Fruit fly (Drosophila melanogaster): ENCODE measurements around the gene CG13282.

The CG13282 gene

dm6 chr2L:16880930-16881329 is 46.6 kb upstream of the CG13282 start (continued):
- TF ChIP-seq tll (GFP tag; optimal IDR thresholded peaks at IDR 0.05) (no peak), Dref (GFP tag; IDR thresholded peaks at IDR 0.05) (0 out of 2 replicates have a peak, but pooled peaks have one; percentile 17), zen (tag; optimal IDR thresholded peaks at IDR 0.05) (no peak), CG12104 (GFP tag; optimal IDR thresholded peaks at IDR 0.05) (no peak), Fer2 (tag; optimal IDR thresholded peaks at IDR 0.05) (no peak), gt (GFP tag; IDR thresholded peaks at IDR 0.05) (no peak), toy (GFP tag; IDR thresholded peaks at IDR 0.05) (no peak), eyg (GFP tag; optimal IDR thresholded peaks at IDR 0.05) (no peak), Antp (GFP tag; optimal IDR thresholded peaks at IDR 0.05) (no peak), Poxn (GFP tag; IDR thresholded peaks at IDR 0.05) (no peak), Gsc (GFP tag; IDR thresholded peaks at IDR 0.05) (no peak), CG5180 (GFP tag; optimal IDR thresholded peaks at IDR 0.05) (peak; percentile 4), row (GFP tag; IDR thresholded peaks at IDR 0.05) (peak; percentile 15; the same call in 1 of the 3 replicates), ATbp (GFP tag; optimal IDR thresholded peaks at IDR 0.05) (no peak), CG42726 (GFP tag; IDR thresholded peaks at IDR 0.05; ENCODE audit: partially characterized antibody) (no peak), ken (GFP tag; IDR thresholded peaks at IDR 0.05) (peak; percentile 47; the same call in 1 of the 3 replicates), lmd (GFP tag; IDR thresholded peaks at IDR 0.05) (no peak), CG1602 (GFP tag; optimal IDR thresholded peaks at IDR 0.05) (no peak), CG1529 (GFP tag; optimal IDR thresholded peaks at IDR 0.05) (no peak), CG9609 (GFP tag; optimal IDR thresholded peaks at IDR 0.05) (no peak), dimm (GFP tag; IDR thresholded peaks at IDR 0.05) (no peak), dati (GFP tag; IDR thresholded peaks at IDR 0.05) (no peak), HHEX (GFP tag; optimal IDR thresholded peaks at IDR 0.05) (no peak), Camta (GFP tag; optimal IDR thresholded peaks at IDR 0.05) (no peak), ab (GFP tag; optimal IDR thresholded peaks at IDR 0.05) (no peak), Meics (GFP tag; optimal IDR thresholded peaks at IDR 0.05) (no peak), Bteb2 (GFP tag; optimal IDR thresholded peaks at IDR 0.05) (no peak), fd96Cb (tag; optimal IDR thresholded peaks at IDR 0.05) (no peak), ftz-f1 (GFP tag; optimal IDR thresholded peaks at IDR 0.05) (no peak), CG7556 (GFP tag; optimal IDR thresholded peaks at IDR 0.05) (no peak), org-1 (GFP tag; optimal IDR thresholded peaks at IDR 0.05) (no peak), CG8290 (GFP tag; optimal IDR thresholded peaks at IDR 0.05) (no peak), CG8290 (tag; optimal IDR thresholded peaks at IDR 0.05) (peak in 1 of 2 experiments; percentile 64), Oaz (GFP tag; IDR thresholded peaks at IDR 0.05) (no peak), yki (optimal IDR thresholded peaks at IDR 0.05) (no peak), CG17328 (GFP tag; IDR thresholded peaks at IDR 0.05) (peak; percentile 42; the same call in 1 of the 2 replicates), fru (optimal IDR thresholded peaks at IDR 0.05) (no peak), GATAe (GFP tag; conservative IDR thresholded peaks at IDR 0.05) (no peak), HLHmδ (GFP tag; optimal IDR thresholded peaks at IDR 0.05) (no peak), CG11560 (tag; IDR thresholded peaks at IDR 0.05) (no peak), seq (GFP tag; IDR thresholded peaks at IDR 0.05) (no peak; the same call in 1 of the 2 replicates), CG6791 (GFP tag; IDR thresholded peaks at IDR 0.05; ENCODE audit: partially characterized antibody) (no peak), sens (GFP tag) (peak; percentile 68), Neu2 (GFP tag; optimal IDR thresholded peaks at IDR 0.05; ENCODE audit: borderline replicate concordance) (no peak), trh (GFP tag; optimal IDR thresholded peaks at IDR 0.05) (no peak), bigmax (GFP tag; optimal IDR thresholded peaks at IDR 0.05) (no peak), odd (GFP tag; optimal IDR thresholded peaks at IDR 0.05) (no peak), disco-r (GFP tag; optimal IDR thresholded peaks at IDR 0.05) (no peak), tna (GFP tag; IDR thresholded peaks at IDR 0.05; ENCODE audit: partially characterized antibody) (0 out of 2 replicates have a peak, but pooled peaks have one; percentile 12), Max (GFP tag; optimal IDR thresholded peaks at IDR 0.05) (no peak), CG12942 (GFP tag; optimal IDR thresholded peaks at IDR 0.05) (no peak), fd3F (GFP tag; optimal IDR thresholded peaks at IDR 0.05) (no peak), CG13287 (GFP tag; IDR thresholded peaks at IDR 0.05; ENCODE audit: partially characterized antibody) (peak; percentile 59)
